Worm (Caenorhabditis elegans) whole organism, L1 larva: ENCODE measurements around the gene T12C9.7.

Experiments used
- F16B12.6 ChIP-seq: fragments of 150-350 bp; optimal IDR thresholded peaks from 2 replicates; lab custom pipeline; 2014; ENCODE audit warnings: missing biosample characterization, missing genetic modification characterization
- blmp-1 ChIP-seq: fragments of 150-350 bp; optimal IDR thresholded peaks from 2 replicates; lab custom pipeline; 2014; ENCODE audit warnings: missing biosample characterization, missing genetic modification characterization
- egl-27 ChIP-seq, 2 experiments: fragments of 150-350 bp in 1 of 2; sonication (generic microtip); optimal IDR thresholded peaks; 3 replicates each; lab custom pipeline; 2017 to 2018; ENCODE audit warnings: missing biosample characterization in 2 of 2, missing genetic modification characterization in 2 of 2, missing genetic modification reagents in 2 of 2
- mdl-1 ChIP-seq, 2 experiments: fragments of 150-350 bp; optimal IDR thresholded peaks; 2 replicates each; lab custom pipeline; 2014 to 2017; ENCODE audit warnings: missing biosample characterization in 2 of 2, missing genetic modification characterization in 2 of 2, inconsistent platforms in 1 of 2
- mep-1 ChIP-seq: fragments of 150-350 bp; optimal IDR thresholded peaks from 2 replicates; lab custom pipeline; 2014; ENCODE audit warnings: missing biosample characterization, missing genetic modification characterization
- nhr-11 ChIP-seq: fragments of 150-350 bp; optimal IDR thresholded peaks from 2 replicates; lab custom pipeline; 2014; ENCODE audit warnings: missing biosample characterization, missing genetic modification characterization
- snpc-4 ChIP-seq: fragments of 150-350 bp; optimal IDR thresholded peaks from 2 replicates; lab custom pipeline; 2014; ENCODE audit warnings: missing biosample characterization, missing genetic modification characterization

- TF ChIP-seq nhr-11 (tag; lab: Kevin White, UChicago) (no peak), mep-1 (tag; lab: Kevin White, UChicago) (no peak), egl-27 (tag; optimal IDR thresholded peaks at IDR 0.05; lab: Kevin White, UChicago) (no peak), snpc-4 (no peak), F16B12.6 (no peak), mdl-1 (tag; optimal IDR thresholded peaks at IDR 0.05; lab: Kevin White, UChicago) (no peak), blmp-1 (tag; lab: Kevin White, UChicago) (no peak)
Observed at ce11 chrII:4478303-4478702, 17.6 kb upstream of the T12C9.7 start, which contains the start of gene T05C1.1.
